Fruit fly (Drosophila melanogaster) whole organism, prepupa: ENCODE results near the gene CG3184.

Source experiments
- Blimp-1 ChIP-seq: fragments of 200-800 bp; sonication (Bioruptor generic); optimal IDR thresholded peaks from 3 replicates; lab custom pipeline; 2017; ENCODE audit warnings: missing biosample characterization, missing genetic modification characterization, mild to moderate bottlenecking, moderate library complexity, missing genetic modification reagents
- CG10631 ChIP-seq: fragments of 200-800 bp; sonication (Bioruptor generic); optimal IDR thresholded peaks from 2 replicates; lab custom pipeline; 2016; ENCODE audit warnings: missing biosample characterization, missing genetic modification characterization
- CG10669 ChIP-seq: fragments of 200-800 bp; sonication (Bioruptor generic); optimal IDR thresholded peaks from 3 replicates; lab custom pipeline; 2018; ENCODE audit warnings: missing biosample characterization, mild to moderate bottlenecking, missing genetic modification characterization, moderate library complexity
- CG11294 ChIP-seq: fragments of 200-800 bp; sonication (Bioruptor generic); IDR thresholded peaks from 2 replicates; pipeline ENCODE4 v1.3.6; 2022; ENCODE audit warnings: missing biosample characterization, missing genetic modification characterization
- CG11762 ChIP-seq: fragments of 200-800 bp; sonication (Bioruptor generic); optimal IDR thresholded peaks from 3 replicates; lab custom pipeline; 2016; ENCODE audit warnings: missing biosample characterization, missing genetic modification characterization; ENCODE audit not compliant: insufficient read depth
- CG11902 ChIP-seq: fragments of 200-800 bp; sonication (Bioruptor generic); optimal IDR thresholded peaks from 3 replicates; lab custom pipeline; 2016; ENCODE audit warnings: missing biosample characterization, missing genetic modification characterization
- CG1621 ChIP-seq: fragments of 200-800 bp; sonication (Bioruptor generic); optimal IDR thresholded peaks from 3 replicates; lab custom pipeline; 2018; ENCODE audit warnings: missing biosample characterization, mild to moderate bottlenecking, missing genetic modification characterization
- CG16779 ChIP-seq: fragments of 200-800 bp; sonication (Bioruptor generic); optimal IDR thresholded peaks from 3 replicates; lab custom pipeline; 2017; ENCODE audit warnings: missing biosample characterization, mild to moderate bottlenecking, missing genetic modification characterization
- CG3919 ChIP-seq: fragments of 200-800 bp; sonication (Bioruptor generic); optimal IDR thresholded peaks from 3 replicates; lab custom pipeline; 2016; ENCODE audit warnings: missing biosample characterization, missing genetic modification characterization
- CG4318 ChIP-seq: fragments of 200-800 bp; sonication (Bioruptor generic); optimal IDR thresholded peaks from 3 replicates; lab custom pipeline; 2017; ENCODE audit warnings: missing biosample characterization, mild to moderate bottlenecking, missing genetic modification characterization
- CG6276 ChIP-seq: fragments of 200-800 bp; sonication (Bioruptor generic); optimal IDR thresholded peaks from 2 replicates; lab custom pipeline; 2017; ENCODE audit warnings: missing biosample characterization, mild to moderate bottlenecking, missing genetic modification characterization
- CG6808 ChIP-seq: fragments of 200-800 bp; sonication (Bioruptor generic); optimal IDR thresholded peaks from 3 replicates; lab custom pipeline; 2017; ENCODE audit warnings: missing biosample characterization, missing genetic modification characterization, mild to moderate bottlenecking, moderate library complexity, missing genetic modification reagents
- CG7368 ChIP-seq: fragments of 200-800 bp; sonication (Bioruptor generic); optimal IDR thresholded peaks from 3 replicates; lab custom pipeline; 2016; ENCODE audit warnings: missing biosample characterization, missing genetic modification characterization
- CG8319 ChIP-seq: fragments of 200-800 bp; sonication (Bioruptor generic); optimal IDR thresholded peaks from 3 replicates; lab custom pipeline; 2016; ENCODE audit warnings: missing biosample characterization, missing genetic modification characterization
- CG8632 ChIP-seq: fragments of 200-800 bp; sonication (Bioruptor generic); optimal IDR thresholded peaks from 3 replicates; lab custom pipeline; 2016; ENCODE audit warnings: missing biosample characterization, missing genetic modification characterization
- Eip78C ChIP-seq: fragments of 200-800 bp; sonication (Bioruptor generic); peaks from one replicate; lab custom pipeline; 2016; ENCODE audit warnings: missing biosample characterization, missing genetic modification characterization
- Ets21C ChIP-seq: fragments of 200-800 bp; sonication (Bioruptor generic); optimal IDR thresholded peaks from 3 replicates; lab custom pipeline; 2016; ENCODE audit warnings: missing biosample characterization, missing genetic modification characterization
- Gug ChIP-seq: fragments of 200-800 bp; sonication (Bioruptor generic); IDR thresholded peaks from 2 replicates; pipeline ENCODE4 v1.3.6; 2022; ENCODE audit warnings: missing biosample characterization, missing genetic modification characterization
- Hr38 ChIP-seq: sonication (Bioruptor generic); optimal IDR thresholded peaks from 2 replicates; lab custom pipeline; 2016; ENCODE audit warnings: missing biosample characterization, missing genetic modification characterization
- Hr39 ChIP-seq: fragments of 200-800 bp; sonication (Bioruptor generic); optimal IDR thresholded peaks from 2 replicates; lab custom pipeline; 2016; ENCODE audit warnings: missing biosample characterization, missing genetic modification characterization
- Hr4 ChIP-seq: fragments of 200-800 bp; sonication (Bioruptor generic); optimal IDR thresholded peaks from 3 replicates; lab custom pipeline; 2016; ENCODE audit warnings: missing biosample characterization, missing genetic modification characterization
- Lpt ChIP-seq: fragments of 200-800 bp; sonication (Bioruptor generic); optimal IDR thresholded peaks from 3 replicates; lab custom pipeline; 2016; ENCODE audit warnings: missing biosample characterization, missing genetic modification characterization
- Met ChIP-seq: fragments of 200-800 bp; sonication (Bioruptor generic); optimal IDR thresholded peaks from 3 replicates; lab custom pipeline; 2016; ENCODE audit warnings: missing biosample characterization, missing genetic modification characterization
- OdsH ChIP-seq: fragments of 200-800 bp; sonication (Bioruptor generic); optimal IDR thresholded peaks from 3 replicates; lab custom pipeline; 2016; ENCODE audit warnings: missing biosample characterization, missing genetic modification characterization
- Smox ChIP-seq: fragments of 200-800 bp; sonication (Bioruptor generic); optimal IDR thresholded peaks from 3 replicates; lab custom pipeline; 2016; ENCODE audit warnings: missing biosample characterization, missing genetic modification characterization
- Sox102F ChIP-seq: fragments of 200-800 bp; sonication (Bioruptor generic); optimal IDR thresholded peaks from 2 replicates; lab custom pipeline; 2016; ENCODE audit warnings: missing biosample characterization, mild to moderate bottlenecking, missing genetic modification characterization
- Sox14 ChIP-seq: fragments of 200-800 bp; sonication (Bioruptor generic); optimal IDR thresholded peaks from 3 replicates; lab custom pipeline; 2016; ENCODE audit warnings: missing biosample characterization, missing genetic modification characterization
- Sox15 ChIP-seq: fragments of 200-800 bp; sonication (Bioruptor generic); optimal IDR thresholded peaks from 3 replicates; lab custom pipeline; 2016; ENCODE audit warnings: missing biosample characterization, missing genetic modification characterization
- acj6 ChIP-seq: fragments of 200-800 bp; sonication (Bioruptor generic); optimal IDR thresholded peaks from 3 replicates; lab custom pipeline; 2016; ENCODE audit warnings: missing biosample characterization, missing genetic modification characterization
- cyc ChIP-seq: fragments of 200-800 bp; sonication (Bioruptor generic); optimal IDR thresholded peaks from 3 replicates; lab custom pipeline; 2016; ENCODE audit warnings: missing biosample characterization, missing genetic modification characterization
- dac ChIP-seq: fragments of 200-800 bp; sonication (Bioruptor generic); optimal IDR thresholded peaks from 2 replicates; lab custom pipeline; 2017; ENCODE audit warnings: missing biosample characterization, mild to moderate bottlenecking, missing genetic modification characterization
- dsx ChIP-seq: fragments of 200-800 bp; optimal IDR thresholded peaks from 3 replicates; lab custom pipeline; 2019; ENCODE audit warnings: missing biosample characterization, mild to moderate bottlenecking, missing genetic modification characterization, moderate library complexity; ENCODE audit not compliant: poor library complexity, severe bottlenecking
- eg ChIP-seq: fragments of 200-800 bp; sonication (Bioruptor generic); IDR thresholded peaks from 3 replicates; pipeline ENCODE4 v1.3.6; 2022; ENCODE audit warnings: missing biosample characterization, missing genetic modification characterization
- esn ChIP-seq: fragments of 200-800 bp; sonication (Bioruptor generic); optimal IDR thresholded peaks from 2 replicates; lab custom pipeline; 2016; ENCODE audit warnings: missing biosample characterization, mild to moderate bottlenecking, missing genetic modification characterization, moderate library complexity
- fkh ChIP-seq: fragments of 200-800 bp; sonication (Bioruptor generic); optimal IDR thresholded peaks from 3 replicates; lab custom pipeline; 2017; ENCODE audit warnings: missing biosample characterization, mild to moderate bottlenecking, missing genetic modification characterization, moderate library complexity
- lz ChIP-seq: fragments of 200-800 bp; sonication (Bioruptor generic); optimal IDR thresholded peaks from 3 replicates; lab custom pipeline; 2016; ENCODE audit warnings: missing biosample characterization, missing genetic modification characterization
- net ChIP-seq: fragments of 200-800 bp; sonication (Bioruptor generic); optimal IDR thresholded peaks from 3 replicates; lab custom pipeline; 2016; ENCODE audit warnings: missing biosample characterization, missing genetic modification characterization
- salr ChIP-seq, 2 experiments: fragments of 200-800 bp; sonication (Bioruptor generic); optimal IDR thresholded peaks; 3 replicates each; lab custom pipeline; 2016 to 2018; ENCODE audit warnings: missing biosample characterization in 2 of 2, missing genetic modification characterization in 2 of 2, mild to moderate bottlenecking in 1 of 2
- spab ChIP-seq: fragments of 200-800 bp; sonication (Bioruptor generic); optimal IDR thresholded peaks from 2 replicates; lab custom pipeline; 2017; ENCODE audit warnings: missing biosample characterization, mild to moderate bottlenecking, missing genetic modification characterization, missing genetic modification reagents
- svp ChIP-seq: fragments of 200-800 bp; sonication (Bioruptor generic); peaks from one replicate; lab custom pipeline; 2016; ENCODE audit warnings: missing biosample characterization, missing genetic modification characterization
- topi ChIP-seq: fragments of 200-800 bp; sonication (Bioruptor generic); optimal IDR thresholded peaks from 3 replicates; lab custom pipeline; 2016; ENCODE audit warnings: missing biosample characterization, missing genetic modification characterization
- vri ChIP-seq: fragments of 200-800 bp; sonication (Bioruptor generic); optimal IDR thresholded peaks from 3 replicates; lab custom pipeline; 2016; ENCODE audit warnings: missing biosample characterization, mild to moderate bottlenecking, missing genetic modification characterization

CG3184 gene

DNA sequence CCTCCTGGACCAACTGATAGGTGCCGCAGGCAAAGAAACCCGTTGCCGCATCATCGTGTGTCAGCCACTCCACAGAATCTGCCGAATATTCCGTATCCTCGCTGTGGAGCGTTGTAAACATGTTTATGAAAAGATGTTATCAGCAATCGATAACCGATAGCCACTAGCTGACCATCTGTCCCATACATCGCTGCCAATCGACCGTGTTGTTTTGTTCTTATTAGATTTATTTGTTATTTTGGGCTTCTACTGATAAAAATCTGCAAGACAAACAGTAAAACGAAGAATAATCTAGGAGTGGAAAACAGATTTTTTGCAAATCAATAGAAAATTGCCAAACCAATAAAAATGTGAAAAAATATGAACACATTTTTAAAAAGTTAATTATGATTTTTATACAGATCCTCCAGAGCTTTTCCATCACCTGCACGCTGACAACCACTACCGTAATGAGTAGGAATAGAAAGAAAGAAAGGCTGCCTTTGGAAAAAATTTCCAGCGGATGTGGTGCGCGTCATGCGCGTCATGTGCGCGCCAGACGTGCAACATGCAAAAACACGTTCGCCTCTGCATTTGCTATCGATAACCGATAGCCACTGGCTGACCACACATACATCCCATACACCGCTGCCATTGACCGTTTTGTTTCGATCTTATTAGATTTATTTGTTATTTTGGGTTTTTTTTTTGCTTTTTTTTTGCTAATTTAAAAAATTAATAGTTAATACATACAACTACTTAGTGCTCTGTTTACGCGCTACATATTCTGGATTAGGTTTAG is at the start of gene CG3184:
CG3184 (minus strand) TSS at position 155 of the 781 bp plus-strand sequence.
- TF ChIP-seq Sox14 (GFP tag; lab: Kevin White, UChicago) = no peak
- no peak for TF ChIP-seq CG1621 (tag; lab: Kevin White, UChicago)
- TF ChIP-seq CG8319 (GFP tag; lab: Kevin White, UChicago) = no peak
- TF ChIP-seq Gug (GFP tag; lab: Robert Waterston, UW) = no peak
- TF ChIP-seq cyc (GFP tag; lab: Kevin White, UChicago) = no peak
- TF ChIP-seq CG8632 (GFP tag; lab: Kevin White, UChicago) = no peak
- TF ChIP-seq Hr39 (GFP tag; lab: Kevin White, UChicago) = no peak
- no peak for TF ChIP-seq CG7368 (GFP tag; lab: Kevin White, UChicago)
- no peak for TF ChIP-seq esn
- TF ChIP-seq acj6 (GFP tag; lab: Kevin White, UChicago) = no peak
- no peak for TF ChIP-seq net (GFP tag; lab: Kevin White, UChicago)
- TF ChIP-seq topi (GFP tag; lab: Kevin White, UChicago) = no peak
- no peak for TF ChIP-seq Blimp-1
- no peak for TF ChIP-seq Sox102F (GFP tag; lab: Kevin White, UChicago)
- TF ChIP-seq spab (GFP tag; lab: Kevin White, UChicago) = no peak
- no peak for TF ChIP-seq Eip78C (GFP tag; lab: Kevin White, UChicago)
- TF ChIP-seq CG10669 (GFP tag; lab: Kevin White, UChicago) = no peak

DNA sequence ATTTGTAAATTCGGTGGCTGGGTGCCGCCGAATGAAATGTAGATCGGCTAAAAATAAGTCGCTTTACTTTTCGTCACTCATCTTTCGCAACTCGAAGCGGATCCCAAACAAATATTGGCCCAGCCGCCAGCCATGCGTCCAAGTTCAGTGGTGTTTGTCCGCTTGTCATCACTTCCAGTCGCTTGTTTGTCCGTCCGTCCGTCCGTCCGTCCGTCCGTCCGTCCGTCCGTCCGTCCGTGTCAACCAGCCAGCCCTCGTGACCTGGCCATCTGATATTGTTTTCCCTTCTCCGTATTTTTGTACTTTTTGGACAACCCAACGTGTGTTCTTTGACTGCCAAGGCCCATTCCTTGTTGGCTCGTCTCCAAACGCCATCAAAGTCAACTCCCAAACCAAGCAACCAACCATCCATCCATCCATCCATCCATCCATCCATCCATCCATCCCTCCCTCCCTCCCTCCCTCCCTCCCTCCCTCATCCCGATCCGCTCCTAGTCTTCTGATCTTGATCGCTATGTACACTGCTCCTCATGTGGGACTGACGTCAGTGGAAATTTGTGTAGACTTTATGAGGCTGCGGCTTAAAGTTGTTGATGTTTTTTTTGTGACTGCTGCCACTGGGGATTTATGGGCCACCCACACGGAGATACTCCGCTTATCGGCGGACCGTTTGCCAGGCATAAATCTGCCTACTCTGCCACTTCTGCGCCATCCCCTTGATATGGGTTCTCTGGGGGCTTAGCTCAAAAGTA is 44.9 kb upstream of the CG3184 start:
- no peak for TF ChIP-seq topi (GFP tag; lab: Kevin White, UChicago)
- TF ChIP-seq Blimp-1 = no peak
- TF ChIP-seq vri = peak; percentile 1
- 0 out of 3 replicates have a peak, but pooled peaks have one; percentile 24 for TF ChIP-seq eg (GFP tag; lab: Robert Waterston, UW)
- no peak for TF ChIP-seq CG11762 (GFP tag; lab: Kevin White, UChicago)
- TF ChIP-seq Smox (GFP tag; lab: Kevin White, UChicago) = no peak
- peak; percentile 25 for TF ChIP-seq svp
- TF ChIP-seq fkh = peak; percentile 61
- peak; percentile 16 for TF ChIP-seq Eip78C (GFP tag; lab: Kevin White, UChicago)
- no peak for TF ChIP-seq dsx (GFP tag; lab: Kevin White, UChicago)

DNA sequence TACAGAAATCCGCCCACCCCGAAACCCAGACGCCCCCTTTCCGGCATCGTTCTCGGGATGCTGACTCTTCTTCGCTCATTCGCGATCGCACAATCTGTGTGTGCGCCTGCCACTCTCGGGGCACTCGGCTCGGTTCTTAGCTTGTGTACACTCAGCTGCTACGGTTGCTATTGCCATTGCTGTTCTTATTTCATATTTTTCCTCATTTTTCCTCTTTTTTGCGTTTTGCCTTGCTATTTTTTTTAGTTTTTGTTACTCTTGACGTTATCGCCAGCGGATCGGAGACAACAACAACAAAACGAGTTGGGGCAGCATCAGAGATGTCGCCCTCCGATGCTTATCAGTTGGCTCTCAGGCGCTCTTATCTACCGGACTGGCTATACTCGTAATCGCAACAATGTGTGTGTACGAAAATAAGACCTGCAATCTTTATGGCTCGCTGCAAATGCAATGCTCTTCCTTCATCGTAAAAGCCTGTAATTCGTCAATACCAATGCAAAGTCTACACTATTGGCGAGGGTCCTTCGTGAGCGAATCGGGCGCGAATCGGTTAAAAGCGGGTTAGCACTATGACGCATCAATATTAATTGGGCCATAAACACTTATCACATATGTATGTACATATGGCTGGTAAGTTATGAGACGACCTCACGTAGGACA is 42.2 kb upstream of the CG3184 start:
- no peak for TF ChIP-seq lz (GFP tag; lab: Kevin White, UChicago)
- TF ChIP-seq CG10669 (GFP tag; lab: Kevin White, UChicago) = peak; percentile 50
- TF ChIP-seq spab (GFP tag; lab: Kevin White, UChicago) = peak; percentile 57
- TF ChIP-seq CG11294 = no peak
- TF ChIP-seq CG8319 (GFP tag; lab: Kevin White, UChicago) = no peak
- no peak for TF ChIP-seq CG10631 (GFP tag; lab: Kevin White, UChicago)
- no peak for TF ChIP-seq OdsH (GFP tag; lab: Kevin White, UChicago)
- TF ChIP-seq CG6276 (GFP tag; lab: Kevin White, UChicago) = peak; percentile 86
- peak in 1 of 2 experiments; percentile 35 for TF ChIP-seq salr (GFP tag; optimal IDR thresholded peaks at IDR 0.05; lab: Kevin White, UChicago)
- TF ChIP-seq Ets21C (GFP tag; lab: Kevin White, UChicago) = no peak
- TF ChIP-seq Met (GFP tag; lab: Kevin White, UChicago) = no peak
- TF ChIP-seq CG6808 (GFP tag; lab: Kevin White, UChicago) = peak; percentile 75
- TF ChIP-seq Blimp-1 = no peak
- TF ChIP-seq CG16779 (tag; lab: Kevin White, UChicago) = peak; percentile 5
- no peak for TF ChIP-seq cyc (GFP tag; lab: Kevin White, UChicago)
- peak; percentile 43 for TF ChIP-seq Lpt
- TF ChIP-seq CG11902 (GFP tag; lab: Kevin White, UChicago) = no peak
- TF ChIP-seq Hr38 (GFP tag; lab: Kevin White, UChicago) = no peak
- peak; percentile 29 for TF ChIP-seq vri
- TF ChIP-seq CG8632 (GFP tag; lab: Kevin White, UChicago) = no peak
- TF ChIP-seq Eip78C (GFP tag; lab: Kevin White, UChicago) = peak; percentile 65
- TF ChIP-seq CG4318 (GFP tag; lab: Kevin White, UChicago) = no peak
- TF ChIP-seq Sox15 (GFP tag; lab: Kevin White, UChicago) = no peak
- TF ChIP-seq CG3919 = peak; percentile 29
- no peak for TF ChIP-seq Hr4 (GFP tag; lab: Kevin White, UChicago)
- no peak for TF ChIP-seq dac
- TF ChIP-seq Sox102F (GFP tag; lab: Kevin White, UChicago) = no peak
- TF ChIP-seq dsx (GFP tag; lab: Kevin White, UChicago) = peak; percentile 90
